Worm (Caenorhabditis elegans) whole organism, L4 larva: ENCODE results near the gene srh-167.
A peak's percentile ranks its signal among the peaks of the same experiment; 100 is the strongest.

Experiments used
- D1046.2 ChIP-seq: fragments of 200-800 bp; sonication (Bioruptor generic); IDR thresholded peaks from 2 replicates; pipeline ENCODE4 v1.3.6; 2022; ENCODE audit warnings: missing genetic modification characterization, missing compliant biosample characterization
- F10B5.3 ChIP-seq: sonication (generic microtip); optimal IDR thresholded peaks from 2 replicates; lab custom pipeline; 2016; ENCODE audit warnings: mild to moderate bottlenecking, missing genetic modification characterization, missing compliant biosample characterization
- F26F4.8 ChIP-seq: fragments of 200-800 bp; sonication (Bioruptor generic); conservative IDR thresholded peaks from 2 replicates; pipeline ENCODE4 v1.3.6; 2022; ENCODE audit warnings: missing genetic modification characterization, missing compliant biosample characterization
- T20F7.1 ChIP-seq: fragments of 200-800 bp; sonication (Bioruptor generic); optimal IDR thresholded peaks from 2 replicates; lab custom pipeline; 2018; ENCODE audit warnings: mild to moderate bottlenecking, missing genetic modification characterization, missing compliant biosample characterization
- Y105C5A.15 ChIP-seq: fragments of 200-800 bp; sonication (Bioruptor generic); IDR thresholded peaks from 2 replicates; pipeline ENCODE4 v1.3.6; 2022; ENCODE audit warnings: missing genetic modification characterization, missing compliant biosample characterization
- Y48G9A.11 ChIP-seq: fragments of 200-800 bp; sonication (Bioruptor generic); IDR thresholded peaks from 2 replicates; pipeline ENCODE4 v1.3.6; 2022; ENCODE audit warnings: missing genetic modification reagents, missing genetic modification characterization, missing compliant biosample characterization
- Y5F2A.4 ChIP-seq: fragments of 200-800 bp; sonication (Bioruptor generic); optimal IDR thresholded peaks from 2 replicates; lab custom pipeline; 2018; ENCODE audit warnings: mild to moderate bottlenecking, missing genetic modification characterization, missing compliant biosample characterization
- Y75B8A.6 ChIP-seq: fragments of 200-800 bp; sonication (Bioruptor generic); IDR thresholded peaks from 2 replicates; pipeline ENCODE4 v1.3.6; 2022; ENCODE audit warnings: missing genetic modification reagents, missing genetic modification characterization, missing compliant biosample characterization
- aha-1 ChIP-seq: fragments of 150-350 bp; peaks from one replicate; lab custom pipeline; 2014; ENCODE audit warnings: missing biosample characterization, missing genetic modification characterization
- ama-1 ChIP-seq: fragments of 150-350 bp; optimal IDR thresholded peaks from 2 replicates; lab custom pipeline; 2014; ENCODE audit warnings: inconsistent platforms, mixed read lengths
- arid-1 ChIP-seq: fragments of 200-800 bp; sonication (Bioruptor generic); conservative IDR thresholded peaks from 2 replicates; pipeline ENCODE4 v1.3.6; 2022; ENCODE audit warnings: missing genetic modification reagents, missing genetic modification characterization, missing compliant biosample characterization
- attf-4 ChIP-seq: sonication (generic microtip); optimal IDR thresholded peaks from 3 replicates; lab custom pipeline; 2017; ENCODE audit warnings: missing biosample characterization, missing genetic modification characterization
- ceh-44 ChIP-seq: fragments of 200-800 bp; sonication (Bioruptor generic); IDR thresholded peaks from 2 replicates; pipeline ENCODE4 v1.3.6; 2022; ENCODE audit warnings: missing genetic modification reagents, missing genetic modification characterization, missing compliant biosample characterization
- ceh-82 ChIP-seq: sonication (generic microtip); optimal IDR thresholded peaks from 2 replicates; lab custom pipeline; 2017; ENCODE audit warnings: missing biosample characterization, missing genetic modification characterization
- ctbp-1 ChIP-seq: fragments of 200-800 bp; sonication (Bioruptor generic); IDR thresholded peaks from 2 replicates; pipeline ENCODE4 v1.3.6; 2022; ENCODE audit warnings: missing genetic modification reagents, missing genetic modification characterization, missing compliant biosample characterization
- dmd-8 ChIP-seq: fragments of 200-800 bp; sonication (Bioruptor generic); IDR thresholded peaks from 2 replicates; pipeline ENCODE4 v1.3.6; 2022; ENCODE audit warnings: missing genetic modification characterization, missing compliant biosample characterization
- dve-1 ChIP-seq: sonication (generic microtip); optimal IDR thresholded peaks from 2 replicates; lab custom pipeline; 2017; ENCODE audit warnings: antibody characterized with exemption, mild to moderate bottlenecking, missing genetic modification characterization, missing compliant biosample characterization; ENCODE audit not compliant: insufficient read depth
- egl-43 ChIP-seq: fragments of 200-800 bp; sonication (Bioruptor generic); IDR thresholded peaks from 2 replicates; pipeline ENCODE4 v1.3.6; 2022; ENCODE audit warnings: missing genetic modification reagents, missing genetic modification characterization, missing compliant biosample characterization
- hlh-30 ChIP-seq: sonication (generic microtip); optimal IDR thresholded peaks from 2 replicates; lab custom pipeline; 2017; ENCODE audit warnings: antibody characterized with exemption, mild to moderate bottlenecking, missing genetic modification characterization, missing compliant biosample characterization; ENCODE audit not compliant: insufficient read depth
- lim-7 ChIP-seq: fragments of 200-800 bp; sonication (Bioruptor generic); IDR thresholded peaks from 2 replicates; pipeline ENCODE4 v1.3.6; 2022; ENCODE audit warnings: missing genetic modification characterization, missing compliant biosample characterization
- lin-38 ChIP-seq: fragments of 200-800 bp; sonication (Bioruptor generic); IDR thresholded peaks from 2 replicates; pipeline ENCODE4 v1.3.6; 2022; ENCODE audit warnings: missing genetic modification reagents, missing genetic modification characterization, missing compliant biosample characterization
- lin-39 ChIP-seq: fragments of 150-350 bp; optimal IDR thresholded peaks from 2 replicates; lab custom pipeline; 2014; ENCODE audit warnings: missing biosample characterization, missing genetic modification reagents, missing genetic modification characterization
- lir-3 ChIP-seq: sonication (generic microtip); optimal IDR thresholded peaks from 2 replicates; lab custom pipeline; 2016; ENCODE audit warnings: mild to moderate bottlenecking, missing genetic modification characterization, missing compliant biosample characterization
- lsy-2 ChIP-seq, 2 experiments: fragments of 150-350 bp in 1 of 2; sonication (generic microtip) in 1 of 2; optimal IDR thresholded peaks; 2 replicates each; lab custom pipeline; 2014 to 2017; ENCODE audit warnings: missing biosample characterization in 2 of 2, missing genetic modification characterization in 2 of 2
- madf-5 ChIP-seq, 2 experiments: fragments of 200-800 bp; sonication (Bioruptor generic); IDR thresholded peaks; 2 replicates each; pipeline ENCODE4 v1.3.6; 2022; ENCODE audit warnings: missing compliant biosample characterization in 2 of 2, missing genetic modification characterization in 2 of 2
- madf-9 ChIP-seq: fragments of 200-800 bp; sonication (Bioruptor generic); conservative IDR thresholded peaks from 2 replicates; pipeline ENCODE4 v1.3.6; 2022; ENCODE audit warnings: missing genetic modification reagents, missing genetic modification characterization, missing compliant biosample characterization
- mdt-29 ChIP-seq: fragments of 200-800 bp; sonication (Bioruptor generic); IDR thresholded peaks from 2 replicates; pipeline ENCODE4 v1.3.6; 2022; ENCODE audit warnings: missing genetic modification reagents, missing genetic modification characterization, missing compliant biosample characterization
- mep-1 ChIP-seq: fragments of 150-350 bp; sonication (generic microtip); optimal IDR thresholded peaks from 3 replicates; lab custom pipeline; 2014; ENCODE audit warnings: missing biosample characterization, missing genetic modification characterization
- mes-2 ChIP-seq: sonication (generic microtip); optimal IDR thresholded peaks from 2 replicates; lab custom pipeline; 2016; ENCODE audit warnings: missing genotype, mild to moderate bottlenecking, missing genetic modification characterization, missing compliant biosample characterization; ENCODE audit not compliant: poor library complexity, severe bottlenecking
- mxl-3 ChIP-seq: fragments of 200-800 bp; sonication (Bioruptor generic); optimal IDR thresholded peaks from 2 replicates; lab custom pipeline; 2018; ENCODE audit warnings: mild to moderate bottlenecking, missing genetic modification characterization, missing compliant biosample characterization
- nhr-10 ChIP-seq: fragments of 150-350 bp; optimal IDR thresholded peaks from 2 replicates; lab custom pipeline; 2014; ENCODE audit warnings: missing biosample characterization, missing genetic modification characterization
- nhr-11 ChIP-seq: fragments of 150-350 bp; optimal IDR thresholded peaks from 2 replicates; lab custom pipeline; 2014; ENCODE audit warnings: missing biosample characterization, missing genetic modification characterization
- nhr-237 ChIP-seq: sonication (generic microtip); optimal IDR thresholded peaks from 2 replicates; lab custom pipeline; 2017; ENCODE audit warnings: missing biosample characterization, missing genetic modification characterization
- nhr-42 ChIP-seq: fragments of 200-800 bp; sonication (Bioruptor generic); IDR thresholded peaks from 2 replicates; pipeline ENCODE4 v1.3.6; 2022; ENCODE audit warnings: missing genetic modification characterization, missing compliant biosample characterization
- nhr-48 ChIP-seq: sonication (generic microtip); optimal IDR thresholded peaks from 2 replicates; lab custom pipeline; 2016; ENCODE audit warnings: mild to moderate bottlenecking, missing genetic modification characterization, missing compliant biosample characterization
- pha-4 ChIP-seq, 2 experiments: fragments of 150-350 bp in 1 of 2; fragments of 200-800 bp in 1 of 2; sonication (Bioruptor generic) in 1 of 2; IDR thresholded peaks in 1 of 2; optimal IDR thresholded peaks in 1 of 2; 2 replicates each; pipeline versions ENCODE4 v1.3.6 to Lab custom; 2014 to 2022; ENCODE audit warnings: missing genetic modification characterization in 2 of 2, missing genetic modification reagents in 2 of 2, missing biosample characterization in 1 of 2, missing compliant biosample characterization in 1 of 2
- php-3 ChIP-seq: fragments of 200-800 bp; sonication (Bioruptor generic); IDR thresholded peaks from 2 replicates; pipeline ENCODE4 v1.3.6; 2022; ENCODE audit warnings: missing genetic modification reagents, missing genetic modification characterization, missing compliant biosample characterization
- rbr-2 ChIP-seq: sonication (generic microtip); optimal IDR thresholded peaks from 2 replicates; lab custom pipeline; 2016; ENCODE audit warnings: missing genotype, missing genetic modification characterization, missing compliant biosample characterization
- sdz-12 ChIP-seq: fragments of 200-800 bp; sonication (Bioruptor generic); optimal IDR thresholded peaks from 2 replicates; lab custom pipeline; 2018; ENCODE audit warnings: mild to moderate bottlenecking, missing genetic modification characterization, missing compliant biosample characterization
- skn-1 ChIP-seq: fragments of 150-350 bp; optimal IDR thresholded peaks from 2 replicates; lab custom pipeline; 2014; ENCODE audit warnings: missing biosample characterization, missing genetic modification characterization
- zfp-2 ChIP-seq: sonication (generic microtip); optimal IDR thresholded peaks from 2 replicates; lab custom pipeline; 2016; ENCODE audit warnings: mild to moderate bottlenecking, missing genetic modification characterization, missing compliant biosample characterization
- zfp-3 ChIP-seq: fragments of 200-800 bp; sonication (Bioruptor generic); conservative IDR thresholded peaks from 2 replicates; pipeline ENCODE4 v1.3.6; 2022; ENCODE audit warnings: missing genetic modification reagents, missing genetic modification characterization, missing compliant biosample characterization
- zip-2 ChIP-seq: fragments of 150-350 bp; optimal IDR thresholded peaks from 2 replicates; lab custom pipeline; 2014; ENCODE audit warnings: missing biosample characterization, missing genetic modification characterization
- ztf-11 ChIP-seq: fragments of 150-350 bp; optimal IDR thresholded peaks from 2 replicates; lab custom pipeline; 2014; ENCODE audit warnings: missing biosample characterization, missing genetic modification characterization
- ztf-7 ChIP-seq: fragments of 150-350 bp; optimal IDR thresholded peaks from 2 replicates; lab custom pipeline; 2014; ENCODE audit warnings: missing biosample characterization, missing genetic modification characterization

Gene srh-167

ce11 chrV:16346406-16347108 is 13.0 kb downstream of the srh-167 start, which contains the start of the genes W08G11.5 and W08G11.1:
W08G11.5 (minus strand) TSS chrV:16346506.
W08G11.1 (plus strand) TSS chrV:16347058.
- peak; percentile 33 for TF ChIP-seq aha-1 (tag; lab: Kevin White, UChicago)
- no peak for TF ChIP-seq egl-43 (GFP tag; lab: Robert Waterston, UW)

- no peak for TF ChIP-seq lin-39 (tag; lab: Kevin White, UChicago)
- TF ChIP-seq D1046.2 = no peak
- TF ChIP-seq lir-3 (tag; lab: Kevin White, UChicago) = no peak
- TF ChIP-seq aha-1 (tag; lab: Kevin White, UChicago) = peak; percentile 60
- no peak for TF ChIP-seq madf-5 (GFP tag; IDR thresholded peaks at IDR 0.05; lab: Robert Waterston, UW)
- no peak for TF ChIP-seq ztf-11
- TF ChIP-seq zfp-2 = no peak
- TF ChIP-seq, all 104 proteins: peak for 1
Observed at ce11 chrV:16350061-16350460, 16.5 kb downstream of the srh-167 start.

ce11 chrV:16350775-16351378 is 17.4 kb downstream of the srh-167 start:
- TF ChIP-seq nhr-48 = peak; percentile 19
- TF ChIP-seq T20F7.1 (GFP tag; lab: Kevin White, UChicago) = no peak
- TF ChIP-seq sdz-12 (GFP tag; lab: Kevin White, UChicago) = no peak
- TF ChIP-seq nhr-237 (tag; lab: Kevin White, UChicago) = no peak
- peak; percentile 66 for TF ChIP-seq rbr-2 (tag; lab: Kevin White, UChicago)
- TF ChIP-seq nhr-42 (GFP tag; lab: Robert Waterston, UW) = no peak
- no peak for TF ChIP-seq skn-1
- peak; percentile 84 for TF ChIP-seq mxl-3 (GFP tag; lab: Kevin White, UChicago)
- TF ChIP-seq attf-4 (tag; lab: Kevin White, UChicago) = no peak
- no peak for TF ChIP-seq madf-5 (GFP tag; IDR thresholded peaks at IDR 0.05; lab: Robert Waterston, UW)
- TF ChIP-seq nhr-10 (tag; lab: Kevin White, UChicago) = no peak
- TF ChIP-seq ztf-7 (tag; lab: Kevin White, UChicago) = no peak
- no peak; the same call in 1 of the 2 replicates for TF ChIP-seq pha-4 (GFP tag; IDR thresholded peaks at IDR 0.05; lab: Robert Waterston, UW)
- no peak for TF ChIP-seq pha-4 (tag; optimal IDR thresholded peaks at IDR 0.05; lab: Kevin White, UChicago)
- no peak for TF ChIP-seq arid-1 (GFP tag; lab: Robert Waterston, UW)
- peak; percentile 62 for TF ChIP-seq dve-1 (tag; lab: Kevin White, UChicago)
- peak; percentile 64 for TF ChIP-seq nhr-11 (tag; lab: Kevin White, UChicago)
- TF ChIP-seq lin-38 = no peak
- TF ChIP-seq Y75B8A.6 (GFP tag; lab: Robert Waterston, UW) = no peak
- TF ChIP-seq zfp-3 (GFP tag; lab: Robert Waterston, UW) = no peak
- TF ChIP-seq mep-1 (tag; lab: Kevin White, UChicago) = peak; percentile 45
- TF ChIP-seq mdt-29 = no peak
- no peak for TF ChIP-seq ceh-82 (tag; lab: Kevin White, UChicago)
- TF ChIP-seq hlh-30 (tag; lab: Kevin White, UChicago) = peak; percentile 79
- TF ChIP-seq ama-1 = no peak
- TF ChIP-seq zip-2 = no peak
- no peak for TF ChIP-seq php-3 (GFP tag; lab: Robert Waterston, UW)
- no peak for TF ChIP-seq F26F4.8 (GFP tag; lab: Robert Waterston, UW)
- TF ChIP-seq madf-9 = no peak
- TF ChIP-seq F10B5.3 (tag; lab: Kevin White, UChicago) = no peak
- TF ChIP-seq Y5F2A.4 = no peak
- no peak for TF ChIP-seq Y48G9A.11
- no peak for TF ChIP-seq dmd-8 (GFP tag; lab: Robert Waterston, UW)
- no peak for TF ChIP-seq lim-7 (GFP tag; lab: Robert Waterston, UW)
- no peak for TF ChIP-seq zfp-2
- no peak for TF ChIP-seq ctbp-1 (GFP tag; lab: Robert Waterston, UW)
- TF ChIP-seq mes-2 (tag; lab: Kevin White, UChicago) = peak; percentile 32
- no peak for TF ChIP-seq ceh-44 (GFP tag; lab: Robert Waterston, UW)
- peak in 1 of 2 experiments; percentile 35 for TF ChIP-seq lsy-2 (tag; optimal IDR thresholded peaks at IDR 0.05; lab: Kevin White, UChicago)
- TF ChIP-seq Y105C5A.15 = no peak
